Worm (Caenorhabditis elegans): ENCODE measurements around the gene Y62H9A.7.

DNA sequence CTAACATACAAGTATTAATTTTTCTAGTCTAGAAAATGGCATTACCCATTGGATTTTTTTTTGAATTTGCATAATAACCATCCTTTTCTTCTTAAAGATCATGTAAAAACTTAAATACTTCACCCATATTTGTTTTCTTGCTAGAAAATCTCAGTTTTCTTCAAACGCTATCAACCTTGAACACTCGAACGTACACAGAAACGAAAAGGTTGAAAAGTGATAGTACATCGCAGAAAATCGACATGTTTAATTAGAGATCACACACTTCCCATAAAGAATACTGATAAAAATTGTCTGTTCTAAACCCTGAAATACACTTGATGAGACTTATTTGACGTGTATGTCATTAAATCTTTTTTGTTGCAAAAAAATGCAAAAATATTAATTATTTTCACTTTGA lies 42.1 kb upstream of the Y62H9A.7 start, which contains the start of gene F55G7.4:
- no peak for TF ChIP-seq cnd-1 (tag; optimal IDR thresholded peaks at IDR 0.05)
- no peak for TF ChIP-seq lin-13 (tag; optimal IDR thresholded peaks at IDR 0.05)
- no peak for TF ChIP-seq ces-1 (GFP tag; optimal IDR thresholded peaks at IDR 0.05)
- TF ChIP-seq nhr-12 (tag; optimal IDR thresholded peaks at IDR 0.05): no peak
- no peak for TF ChIP-seq ztf-11 (tag; optimal IDR thresholded peaks at IDR 0.05)
- no peak for TF ChIP-seq bed-3 (GFP tag; optimal IDR thresholded peaks at IDR 0.05)
- TF ChIP-seq nhr-76 (tag; optimal IDR thresholded peaks at IDR 0.05): no peak
- TF ChIP-seq nhr-237 (tag; optimal IDR thresholded peaks at IDR 0.05): no peak
- TF ChIP-seq snpc-4 (tag; optimal IDR thresholded peaks at IDR 0.05): no peak
- no peak for TF ChIP-seq pha-4 (tag; optimal IDR thresholded peaks at IDR 0.05)
- TF ChIP-seq elt-1 (tag; optimal IDR thresholded peaks at IDR 0.05; ENCODE audit: borderline replicate concordance, insufficient read depth): no peak
- TF ChIP-seq ham-2 (GFP tag; optimal IDR thresholded peaks at IDR 0.05): no peak
- TF ChIP-seq ceh-39 (tag; optimal IDR thresholded peaks at IDR 0.05): no peak

Data from whole organism, mixed stage, embryonic.